Fruit fly (Drosophila melanogaster): Measurements from ENCODE around the gene dpr19.
A peak's percentile ranks its signal among the peaks of the same experiment; 100 is the strongest.

dpr19 gene

DNA sequence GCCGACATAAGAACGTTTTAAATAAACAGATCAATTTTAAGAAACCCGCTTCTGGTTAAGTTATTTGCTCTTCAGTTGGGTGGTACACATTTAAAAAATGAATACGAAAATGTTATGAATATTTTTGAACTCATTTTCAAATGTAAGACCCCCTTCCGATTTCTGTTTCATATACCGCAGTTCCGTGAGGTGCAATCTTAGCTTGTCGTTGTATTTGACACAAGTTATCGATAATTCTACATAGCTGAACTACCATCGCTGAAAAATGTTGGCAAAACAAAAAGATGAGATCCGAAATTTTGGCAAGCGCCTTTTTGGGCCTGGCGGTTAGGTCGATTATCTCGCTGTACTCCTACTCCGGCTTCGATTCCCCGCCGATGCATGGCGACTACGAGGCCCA is 3.9 kb downstream of the dpr19 start, which contains the start of gene gny (continued):
- TF ChIP-seq sr (GFP tag; IDR thresholded peaks at IDR 0.05) (no peak), sug (tag; optimal IDR thresholded peaks at IDR 0.05) (peak; percentile 70), Lim3 (GFP tag; IDR thresholded peaks at IDR 0.05) (no peak), ap (GFP tag; IDR thresholded peaks at IDR 0.05) (no peak), phol (tag; optimal IDR thresholded peaks at IDR 0.05) (peak; percentile 9), CG4707 (GFP tag; optimal IDR thresholded peaks at IDR 0.05) (no peak), CG7987 (GFP tag; optimal IDR thresholded peaks at IDR 0.05) (no peak), lola (GFP tag; optimal IDR thresholded peaks at IDR 0.05) (no peak), CG14710 (tag; optimal IDR thresholded peaks at IDR 0.05) (peak; percentile 3), Bgb (GFP tag; IDR thresholded peaks at IDR 0.05; ENCODE audit: partially characterized antibody) (peak; percentile 38; the same call in 1 of the 2 replicates), B-H1 (GFP tag; IDR thresholded peaks at IDR 0.05) (no peak), nmo (GFP tag; optimal IDR thresholded peaks at IDR 0.05) (peak; percentile 3), cas (GFP tag; IDR thresholded peaks at IDR 0.05) (no peak), fu2 (GFP tag; optimal IDR thresholded peaks at IDR 0.05) (no peak), maf-S (GFP tag; optimal IDR thresholded peaks at IDR 0.05) (no peak), CG17361 (GFP tag; IDR thresholded peaks at IDR 0.05) (no peak), pros (GFP tag; optimal IDR thresholded peaks at IDR 0.05) (no peak), bcd (GFP tag; optimal IDR thresholded peaks at IDR 0.05) (no peak), CG10321 (GFP tag; IDR thresholded peaks at IDR 0.05) (no peak), CG8290 (GFP tag; optimal IDR thresholded peaks at IDR 0.05) (no peak), CG8290 (tag; optimal IDR thresholded peaks at IDR 0.05) (peak in 1 of 2 experiments; percentile 61), fd3F (GFP tag; optimal IDR thresholded peaks at IDR 0.05) (no peak), E2f2 (GFP tag; IDR thresholded peaks at IDR 0.05) (peak; percentile 77), MTF-1 (GFP tag; optimal IDR thresholded peaks at IDR 0.05; ENCODE audit: borderline replicate concordance) (no peak), hb (GFP tag; IDR thresholded peaks at IDR 0.05; ENCODE audit: partially characterized antibody) (no peak), CG8388 (GFP tag; optimal IDR thresholded peaks at IDR 0.05) (no peak), Rfx (GFP tag; IDR thresholded peaks at IDR 0.05) (no peak), CG30020 (tag; optimal IDR thresholded peaks at IDR 0.05) (peak; percentile 97), gce (GFP tag; IDR thresholded peaks at IDR 0.05) (no peak), zf30C (GFP tag; optimal IDR thresholded peaks at IDR 0.05) (no peak), HmgD (GFP tag; optimal IDR thresholded peaks at IDR 0.05) (peak; percentile 39), tup (GFP tag; optimal IDR thresholded peaks at IDR 0.05) (no peak), Lhr (GFP tag; optimal IDR thresholded peaks at IDR 0.05) (peak; percentile 15), Sry-β (GFP tag; optimal IDR thresholded peaks at IDR 0.05) (no peak), gem (tag; optimal IDR thresholded peaks at IDR 0.05) (no peak), CG12155 (GFP tag; optimal IDR thresholded peaks at IDR 0.05) (no peak), CG43689 (GFP tag; IDR thresholded peaks at IDR 0.05) (no peak), CG4617 (GFP tag; optimal IDR thresholded peaks at IDR 0.05; ENCODE audit: borderline replicate concordance) (peak; percentile 47), br (optimal IDR thresholded peaks at IDR 0.05) (no peak), HLH4C (GFP tag; IDR thresholded peaks at IDR 0.05; ENCODE audit: partially characterized antibody) (peak; percentile 49; the same call in 2 of the 3 replicates), mam (GFP tag; optimal IDR thresholded peaks at IDR 0.05) (no peak), pzg (GFP tag; optimal IDR thresholded peaks at IDR 0.05) (peak; percentile 81), gfzf (GFP tag; optimal IDR thresholded peaks at IDR 0.05) (peak; percentile 19), CG31224 (GFP tag; IDR thresholded peaks at IDR 0.05) (no peak), pb (GFP tag; optimal IDR thresholded peaks at IDR 0.05) (no peak), sens (GFP tag) (no peak), amos (GFP tag; IDR thresholded peaks at IDR 0.05; ENCODE audit: partially characterized antibody) (no peak; the same call in 1 of the 2 replicates), NFAT (GFP tag; IDR thresholded peaks at IDR 0.05) (no peak), Scr (GFP tag; IDR thresholded peaks at IDR 0.05; ENCODE audit: partially characterized antibody) (peak; percentile 29), CG10979 (tag; optimal IDR thresholded peaks at IDR 0.05) (no peak), cg (GFP tag; optimal IDR thresholded peaks at IDR 0.05) (no peak)
